Worm (Caenorhabditis elegans): ENCODE data around the gene acr-3.

ce11 chrX:6668911-6669310 is 40.4 kb upstream of the acr-3 start, which contains the start of gene nhr-137:
- TF ChIP-seq ceh-36 (tag; optimal IDR thresholded peaks at IDR 0.05) (no peak), ama-1 (optimal IDR thresholded peaks at IDR 0.05) (no peak), flt-1 (GFP tag; IDR thresholded peaks at IDR 0.05) (no peak), hmg-4 (GFP tag; optimal IDR thresholded peaks at IDR 0.05) (no peak)
